Fruit fly (Drosophila melanogaster) whole organism: ENCODE results near the gene CG7912.

ENCODE experiments used
- CG8478 ChIP-seq: fragments of >200 bp; optimal IDR thresholded peaks from 2 replicates; lab custom pipeline; 2018; ENCODE audit warnings: inconsistent platforms
- Dll ChIP-seq: fragments of >200 bp; optimal IDR thresholded peaks from 2 replicates; lab custom pipeline; 2017
- EcR ChIP-seq, 2 experiments: fragments of >200 bp; optimal IDR thresholded peaks; 2 replicates each; lab custom pipeline; 2017; ENCODE audit warnings: missing biosample characterization in 2 of 2, missing genetic modification characterization in 2 of 2, missing genetic modification reagents in 2 of 2
- pan ChIP-seq: fragments of >200 bp; optimal IDR thresholded peaks from 2 replicates; lab custom pipeline; 2017
- psq ChIP-seq: fragments of >200 bp; optimal IDR thresholded peaks from 2 replicates; lab custom pipeline; 2017
- usp ChIP-seq: fragments of >200 bp; optimal IDR thresholded peaks from 2 replicates; lab custom pipeline; 2017; ENCODE audit warnings: missing biosample characterization, missing genetic modification characterization, mixed read lengths

Gene CG7912

DNA sequence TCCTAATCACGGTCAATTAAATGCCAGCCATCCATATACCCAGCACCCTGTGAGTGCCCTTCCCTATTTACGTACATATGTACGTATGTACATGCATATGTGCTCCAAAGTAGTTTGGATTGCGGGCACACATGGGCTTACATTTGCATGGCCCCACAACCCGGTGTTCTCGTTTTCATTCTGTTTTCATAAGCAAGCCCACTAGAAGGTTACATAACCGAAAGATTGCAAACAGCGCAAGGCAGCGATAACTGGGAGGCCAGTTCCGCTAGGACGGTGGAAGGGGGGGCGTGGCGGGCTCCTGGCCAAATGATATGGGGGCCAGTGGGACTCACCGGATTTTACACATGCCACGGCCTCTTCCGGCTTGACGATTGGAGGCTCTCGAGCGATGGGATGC lies 5.5 kb upstream of the CG7912 start:
- TF ChIP-seq usp (GFP tag; lab: Kevin White, UChicago) (no peak), psq (lab: Kevin White, UChicago) (no peak), pan (lab: Kevin White, UChicago) (no peak), Dll (no peak), CG8478 (lab: Kevin White, UChicago) (no peak), EcR (GFP tag; optimal IDR thresholded peaks at IDR 0.05; lab: Kevin White, UChicago) (no peak)

DNA sequence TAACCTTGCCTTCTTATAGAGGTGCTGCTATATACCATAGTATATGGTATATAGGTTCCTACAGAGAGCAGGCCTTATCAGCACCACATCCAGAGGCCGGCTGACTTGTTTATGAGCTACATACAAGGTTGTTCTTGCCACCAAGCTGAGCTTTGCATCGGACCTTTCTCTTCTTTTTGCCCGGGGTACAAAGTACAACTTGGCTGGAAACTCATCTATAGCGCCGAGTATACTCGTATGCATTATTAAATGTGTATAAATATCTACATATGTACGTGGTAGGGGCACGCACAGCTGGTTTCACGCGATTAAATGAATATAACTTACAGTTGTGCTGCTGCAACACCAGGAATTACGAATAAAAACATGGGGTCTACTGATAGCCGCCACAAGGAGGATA lies 4.9 kb upstream of the CG7912 start:
- no peak for TF ChIP-seq pan (lab: Kevin White, UChicago)
- no peak for TF ChIP-seq Dll
- TF ChIP-seq EcR (GFP tag; optimal IDR thresholded peaks at IDR 0.05; lab: Kevin White, UChicago): no peak
- TF ChIP-seq psq (lab: Kevin White, UChicago): no peak
- TF ChIP-seq usp (GFP tag; lab: Kevin White, UChicago): no peak
- TF ChIP-seq CG8478 (lab: Kevin White, UChicago): no peak

DNA sequence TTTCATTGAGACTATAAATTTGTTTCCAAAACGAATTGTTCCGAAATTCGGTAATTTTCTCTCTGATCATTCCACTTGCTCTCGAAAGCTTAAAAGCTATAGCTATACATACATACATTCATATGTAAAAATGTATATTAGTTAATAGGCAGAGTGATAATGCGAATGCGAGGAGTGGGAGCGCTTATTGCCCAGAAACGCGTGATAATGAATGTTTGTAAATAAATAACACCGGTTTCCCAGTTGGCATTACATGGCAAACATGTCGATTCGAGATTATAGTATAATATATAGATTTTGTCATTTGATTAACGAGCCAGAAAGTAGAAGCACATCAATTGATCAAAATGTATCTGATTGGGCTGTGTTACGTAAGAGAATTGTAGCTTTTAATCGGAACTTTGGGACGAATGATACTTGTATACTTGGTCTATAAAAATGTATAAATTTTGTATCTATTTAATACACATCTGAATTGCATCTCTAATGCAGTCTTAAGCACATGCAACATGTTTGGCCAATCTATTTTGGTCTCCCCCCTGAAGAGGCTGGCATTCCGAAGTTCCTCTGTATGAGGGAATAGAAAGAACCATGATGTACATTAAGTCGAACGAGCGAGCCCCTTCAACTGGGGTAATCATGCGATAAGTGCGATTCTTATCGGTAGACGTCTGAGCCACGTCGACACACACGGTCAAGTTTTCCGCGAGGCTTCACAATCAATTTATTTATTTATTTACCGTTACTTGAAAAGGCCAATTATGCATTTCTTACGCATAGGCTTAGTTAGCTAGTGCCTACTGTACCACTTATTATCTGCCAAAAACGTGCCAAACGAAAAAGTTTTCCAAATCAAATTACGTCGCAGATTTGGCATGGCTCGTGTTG lies 3.9 kb upstream of the CG7912 start:
- TF ChIP-seq pan (lab: Kevin White, UChicago) (no peak), psq (lab: Kevin White, UChicago) (no peak), Dll (no peak), EcR (GFP tag; optimal IDR thresholded peaks at IDR 0.05; lab: Kevin White, UChicago) (no peak), usp (GFP tag; lab: Kevin White, UChicago) (no peak), CG8478 (lab: Kevin White, UChicago) (no peak)

DNA sequence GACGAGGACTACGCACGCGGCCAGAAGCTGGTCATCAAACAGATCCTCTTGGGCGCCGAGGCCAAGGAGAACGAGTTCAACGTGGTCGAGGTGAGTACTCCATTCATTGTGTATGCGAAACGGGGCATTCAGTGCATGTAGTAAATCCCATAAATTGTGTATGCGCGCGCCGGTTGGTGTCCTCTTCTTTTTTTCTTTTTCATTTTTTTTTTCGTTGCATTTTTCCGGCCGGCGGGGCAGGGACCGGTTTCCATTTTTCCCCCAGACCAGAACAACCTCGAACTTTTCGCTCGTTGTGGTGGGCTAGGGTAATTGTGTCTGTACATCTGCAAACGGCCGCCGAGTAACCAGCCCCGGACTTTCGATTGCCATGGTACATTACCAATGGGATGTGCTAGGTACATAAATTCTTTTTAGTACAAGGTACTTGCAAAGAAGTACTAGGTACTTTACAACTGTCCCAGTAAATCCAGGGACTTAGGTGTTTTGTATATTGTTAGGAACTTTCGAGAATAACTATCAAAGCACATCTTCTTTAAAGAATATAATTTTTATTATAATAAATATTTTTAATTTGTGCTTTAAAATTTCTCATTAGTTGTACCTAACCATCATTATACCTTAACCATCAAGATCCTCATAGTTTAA lies 3.5 kb downstream of the CG7912 start:
- TF ChIP-seq psq (lab: Kevin White, UChicago): no peak
- no peak for TF ChIP-seq pan (lab: Kevin White, UChicago)
- no peak for TF ChIP-seq CG8478 (lab: Kevin White, UChicago)
- TF ChIP-seq usp (GFP tag; lab: Kevin White, UChicago): no peak
- TF ChIP-seq EcR (GFP tag; optimal IDR thresholded peaks at IDR 0.05; lab: Kevin White, UChicago): no peak
- no peak for TF ChIP-seq Dll

DNA sequence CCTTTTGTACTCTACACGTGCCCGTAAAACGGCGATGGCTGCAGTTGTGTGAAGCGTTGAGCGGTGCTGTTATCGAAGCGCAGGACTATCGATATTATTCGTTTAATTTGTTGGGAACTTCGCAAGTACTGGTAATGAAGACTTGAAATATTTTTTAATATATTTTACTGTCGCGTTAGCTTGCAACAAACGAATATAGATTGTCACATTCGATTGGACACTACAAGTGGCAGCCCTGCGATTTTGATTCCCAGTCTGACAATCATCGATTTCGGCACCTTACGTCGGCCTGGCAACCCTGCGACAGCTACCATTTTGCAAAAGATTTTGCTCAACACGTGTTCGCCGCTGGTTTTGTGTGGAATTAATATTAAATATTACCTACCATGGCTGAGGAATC lies 4.3 kb downstream of the CG7912 start, which contains the start of the genes Nlp and Nph:
TSS of gene Nlp (plus strand) at position 138 of the 400 bp plus-strand sequence.
TSS of gene Nph (minus strand) at position 214 of the 400 bp plus-strand sequence.
- TF ChIP-seq pan (lab: Kevin White, UChicago) (no peak), usp (GFP tag; lab: Kevin White, UChicago) (no peak), CG8478 (lab: Kevin White, UChicago) (no peak), EcR (GFP tag; optimal IDR thresholded peaks at IDR 0.05; lab: Kevin White, UChicago) (no peak), psq (lab: Kevin White, UChicago) (no peak), Dll (no peak)

DNA sequence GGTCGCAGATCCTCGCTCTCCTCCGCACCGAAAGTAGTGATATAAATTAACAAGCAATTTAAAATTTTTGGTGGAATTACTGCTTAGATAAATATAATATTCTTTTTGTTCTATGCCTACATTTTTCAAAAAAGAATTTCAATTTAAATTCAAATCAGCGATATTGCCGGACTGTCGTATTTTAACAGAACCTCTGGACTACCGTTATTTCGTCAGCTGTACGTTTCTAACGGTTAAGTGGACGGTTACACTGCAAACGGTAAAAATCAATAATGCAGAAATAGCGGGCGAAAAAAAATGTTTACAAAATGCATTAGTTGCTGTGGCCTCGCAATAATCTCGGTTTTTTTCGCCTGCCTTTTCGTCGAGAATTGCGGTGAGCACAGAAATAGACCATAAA lies 8.7 kb downstream of the CG7912 start, which contains the start of gene Tace:
TSS of gene Tace (plus strand) at position 245 of the 400 bp plus-strand sequence.
- no peak for TF ChIP-seq pan (lab: Kevin White, UChicago)
- no peak for TF ChIP-seq psq (lab: Kevin White, UChicago)
- TF ChIP-seq CG8478 (lab: Kevin White, UChicago): no peak
- TF ChIP-seq EcR (GFP tag; optimal IDR thresholded peaks at IDR 0.05; lab: Kevin White, UChicago): no peak
- TF ChIP-seq Dll: no peak
- TF ChIP-seq usp (GFP tag; lab: Kevin White, UChicago): no peak

DNA sequence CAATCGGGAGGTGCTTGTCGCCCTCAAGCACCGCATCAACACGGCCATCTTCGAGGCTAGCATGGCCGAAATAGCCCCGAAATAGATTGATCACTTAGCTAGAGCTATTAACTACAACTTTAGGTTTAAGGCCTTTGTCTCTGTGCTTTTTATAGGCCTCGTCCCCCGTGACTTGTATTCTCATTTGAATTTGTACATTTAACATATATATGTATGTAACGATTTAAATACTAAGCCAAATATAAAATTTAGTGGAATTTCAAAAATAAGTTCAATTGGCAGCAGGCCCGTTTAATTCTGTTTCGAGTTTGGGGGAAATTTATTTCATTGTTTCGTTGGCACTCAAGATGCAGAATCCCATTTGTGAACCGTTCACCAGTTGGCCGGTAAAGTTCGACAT lies 9.5 kb downstream of the CG7912 start, which contains the start of gene CG34298:
TSS of gene CG34298 (plus strand) at position 301 of the 400 bp plus-strand sequence.
- TF ChIP-seq Dll (no peak), pan (lab: Kevin White, UChicago) (no peak), CG8478 (lab: Kevin White, UChicago) (no peak), usp (GFP tag; lab: Kevin White, UChicago) (no peak), psq (lab: Kevin White, UChicago) (no peak), EcR (GFP tag; optimal IDR thresholded peaks at IDR 0.05; lab: Kevin White, UChicago) (no peak)

DNA sequence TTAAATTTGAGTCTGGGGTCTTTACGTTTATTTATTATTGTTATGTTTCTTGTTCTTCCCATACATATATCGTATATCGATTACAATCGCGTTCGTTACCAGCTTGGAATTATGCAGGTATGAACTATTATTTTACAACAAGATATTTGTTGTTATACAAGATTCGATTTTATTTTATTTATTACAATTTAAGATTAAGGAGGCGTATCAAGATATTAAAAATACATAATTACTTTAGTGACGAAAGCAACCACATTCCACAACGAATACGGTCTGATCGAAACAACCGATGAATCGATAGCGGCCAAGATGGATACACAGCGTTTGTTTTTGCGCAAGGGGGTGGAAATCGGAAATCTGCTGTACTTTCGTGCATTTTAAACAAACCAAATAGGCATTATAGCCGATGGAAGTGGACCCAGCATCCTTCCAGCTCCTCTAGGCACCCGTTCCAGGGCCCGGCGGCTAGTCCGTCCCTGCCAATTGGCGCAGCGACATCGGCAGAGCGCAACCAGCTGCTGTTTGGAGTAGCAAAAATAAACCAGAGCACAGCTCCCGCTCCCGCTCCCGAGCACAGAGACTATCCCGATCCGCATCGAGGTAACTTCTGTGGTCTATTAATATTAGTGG lies 11.3 kb downstream of the CG7912 start, which contains the start of the genes CG15525 and CG11504:
TSS of gene CG15525 (minus strand) at position 70 of the 630 bp plus-strand sequence.
TSS of gene CG11504 (plus strand) at position 294 of the 630 bp plus-strand sequence.
- TF ChIP-seq usp (GFP tag; lab: Kevin White, UChicago): no peak
- no peak for TF ChIP-seq CG8478 (lab: Kevin White, UChicago)
- no peak for TF ChIP-seq EcR (GFP tag; optimal IDR thresholded peaks at IDR 0.05; lab: Kevin White, UChicago)
- no peak for TF ChIP-seq pan (lab: Kevin White, UChicago)
- no peak for TF ChIP-seq Dll
- no peak for TF ChIP-seq psq (lab: Kevin White, UChicago)

DNA sequence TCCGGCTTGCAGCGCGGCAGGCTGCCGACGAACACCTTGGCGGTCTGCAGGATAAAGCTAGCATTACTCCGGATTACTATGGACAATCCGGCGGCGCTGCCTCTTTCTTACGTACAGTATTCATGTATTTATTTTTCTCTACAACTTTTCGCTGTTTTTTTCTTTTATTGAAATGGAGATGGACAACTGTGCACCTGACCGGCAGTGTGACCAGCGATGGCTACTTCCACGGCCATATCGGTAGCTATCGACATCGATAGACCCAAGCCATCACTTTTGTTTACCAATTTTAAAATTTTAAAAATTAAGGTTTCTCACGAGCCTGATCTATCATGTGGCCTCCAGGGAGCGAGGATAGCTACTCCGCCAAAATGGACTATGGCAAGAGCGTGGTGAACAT lies 14.0 kb downstream of the CG7912 start, which contains the start of the genes CG7903 and Sas-6:
TSS of gene CG7903 (minus strand) at position 197 of the 400 bp plus-strand sequence.
TSS of gene Sas-6 (plus strand) at position 323 of the 400 bp plus-strand sequence.
- TF ChIP-seq pan (lab: Kevin White, UChicago): no peak
- no peak for TF ChIP-seq usp (GFP tag; lab: Kevin White, UChicago)
- no peak for TF ChIP-seq CG8478 (lab: Kevin White, UChicago)

DNA sequence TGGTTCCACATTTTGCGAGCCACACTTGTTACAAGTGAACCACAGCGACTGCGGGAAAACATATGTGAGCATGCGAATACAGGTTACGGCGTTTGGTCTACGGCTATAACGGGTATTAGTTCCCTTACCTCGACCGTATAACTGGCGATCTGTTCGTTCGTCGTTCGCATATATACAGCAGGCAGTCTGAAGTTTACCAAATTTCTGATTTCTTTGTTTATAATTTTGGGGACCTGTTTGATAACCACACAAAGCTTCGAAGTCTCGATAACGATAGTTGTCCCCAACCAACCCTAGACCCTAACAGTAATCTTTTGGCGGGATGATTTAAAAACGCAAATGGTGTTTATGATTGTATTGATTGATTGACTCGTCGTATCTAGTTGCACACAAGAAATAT lies 15.9 kb downstream of the CG7912 start, which contains the start of gene Acph-1:
TSS of gene Acph-1 (minus strand) at position 278 of the 400 bp plus-strand sequence.
- TF ChIP-seq EcR (GFP tag; optimal IDR thresholded peaks at IDR 0.05; lab: Kevin White, UChicago): no peak
- no peak for TF ChIP-seq CG8478 (lab: Kevin White, UChicago)
- TF ChIP-seq Dll: no peak
- no peak for TF ChIP-seq psq (lab: Kevin White, UChicago)
- no peak for TF ChIP-seq pan (lab: Kevin White, UChicago)
- TF ChIP-seq usp (GFP tag; lab: Kevin White, UChicago): no peak
